Fruit fly (Drosophila melanogaster): Measurements from ENCODE around the gene Mhcl.

The Mhcl gene

DNA sequence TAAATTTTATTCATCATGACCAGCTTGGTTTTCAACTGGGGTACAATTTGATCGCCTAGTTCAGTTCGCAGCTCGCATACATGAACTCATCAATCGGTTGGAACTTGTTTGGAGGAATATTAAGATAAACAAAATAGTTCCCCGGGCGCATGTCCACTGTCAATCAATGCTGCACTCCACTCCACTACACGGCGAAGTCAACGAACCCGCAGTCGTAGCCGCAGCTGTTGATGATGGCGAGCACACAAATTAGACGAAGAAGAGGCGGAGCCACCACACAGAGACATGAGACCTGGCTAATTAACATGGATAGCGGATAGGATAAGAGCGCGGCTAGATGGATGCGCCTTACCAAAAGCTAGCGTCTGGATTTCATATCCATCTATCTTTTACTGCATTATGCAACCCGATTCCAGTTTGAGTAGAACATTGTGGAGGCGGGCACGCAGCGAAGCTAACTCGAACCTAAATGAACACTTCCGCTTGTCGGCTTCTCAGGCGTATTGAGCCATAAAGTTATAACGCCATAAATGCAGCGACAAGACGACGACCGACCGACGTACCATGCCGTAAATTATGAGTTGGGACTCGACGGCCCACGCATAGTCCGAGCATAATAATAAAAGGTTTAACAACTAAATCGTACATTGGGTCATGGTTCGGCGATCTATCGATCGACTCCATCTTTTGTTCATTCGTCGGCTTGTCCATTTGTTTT lies 6.5 kb downstream of the Mhcl start:
- TF ChIP-seq oc (tag; optimal IDR thresholded peaks at IDR 0.05) (peak; percentile 37), CG1529 (GFP tag; optimal IDR thresholded peaks at IDR 0.05) (peak; percentile 9), vvl (GFP tag; IDR thresholded peaks at IDR 0.05) (no peak; the same call in 1 of the 2 replicates), Hr78 (GFP tag; optimal IDR thresholded peaks at IDR 0.05) (peak in 1 of 2 experiments; percentile 75), gsb-n (tag; optimal IDR thresholded peaks at IDR 0.05) (peak; percentile 7), Mes4 (GFP tag; optimal IDR thresholded peaks at IDR 0.05) (no peak), kni (GFP tag; optimal IDR thresholded peaks at IDR 0.05) (peak; percentile 90), Trl (optimal IDR thresholded peaks at IDR 0.05) (no peak), Trl (GFP tag; optimal IDR thresholded peaks at IDR 0.05) (no peak), Eip74EF (GFP tag; optimal IDR thresholded peaks at IDR 0.05) (peak in 1 of 2 experiments; percentile 72), Pdp1 (GFP tag; optimal IDR thresholded peaks at IDR 0.05) (peak in 1 of 2 experiments; percentile 83), onecut (GFP tag; IDR thresholded peaks at IDR 0.05) (peak; percentile 49; the same call in 1 of the 2 replicates), ci (GFP tag; IDR thresholded peaks at IDR 0.05) (0 out of 3 replicates have a peak, but pooled peaks have one; percentile 14), CG5180 (GFP tag; optimal IDR thresholded peaks at IDR 0.05) (peak; percentile 68), Vsx1 (GFP tag; optimal IDR thresholded peaks at IDR 0.05) (peak; percentile 58), CG10431 (GFP tag; optimal IDR thresholded peaks at IDR 0.05) (peak; percentile 58), CG6254 (GFP tag; optimal IDR thresholded peaks at IDR 0.05) (peak; percentile 51), Awh (GFP tag; IDR thresholded peaks at IDR 0.05) (peak; percentile 63), CG3838 (GFP tag; optimal IDR thresholded peaks at IDR 0.05) (no peak)

DNA sequence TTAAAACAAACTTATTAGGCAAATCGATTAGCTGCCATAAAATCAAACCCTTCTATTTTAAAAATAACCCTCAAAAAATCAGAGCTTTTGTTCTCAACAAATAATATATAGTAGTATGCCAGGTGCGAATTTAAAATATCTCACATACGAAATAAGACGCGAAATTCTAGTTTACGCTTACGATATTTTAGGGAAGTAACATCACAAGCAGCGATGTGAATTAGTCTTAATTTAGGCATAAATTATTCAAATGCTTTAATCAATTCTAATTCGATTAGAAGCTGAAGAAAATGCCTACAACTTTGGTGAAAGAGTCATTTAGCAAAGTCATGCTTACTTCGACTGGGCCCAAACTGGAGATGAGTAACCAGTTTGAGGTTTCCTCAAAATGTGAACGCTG lies 15.0 kb downstream of the Mhcl start, which contains the start of gene sxe2:
Gene sxe2, plus strand, starts transcription at position 301 of the 400 bp plus-strand sequence.
- TF ChIP-seq tll (GFP tag; optimal IDR thresholded peaks at IDR 0.05), result no peak
- TF ChIP-seq pnt (GFP tag; optimal IDR thresholded peaks at IDR 0.05), result no peak
- no peak for TF ChIP-seq Sox102F (GFP tag; optimal IDR thresholded peaks at IDR 0.05)
- no peak for TF ChIP-seq danr (GFP tag; IDR thresholded peaks at IDR 0.05)
- no peak for TF ChIP-seq ac (GFP tag; optimal IDR thresholded peaks at IDR 0.05)
- TF ChIP-seq Sry-δ (GFP tag; optimal IDR thresholded peaks at IDR 0.05), result no peak
- no peak for TF ChIP-seq CG4617 (GFP tag; optimal IDR thresholded peaks at IDR 0.05; ENCODE audit: borderline replicate concordance)

DNA sequence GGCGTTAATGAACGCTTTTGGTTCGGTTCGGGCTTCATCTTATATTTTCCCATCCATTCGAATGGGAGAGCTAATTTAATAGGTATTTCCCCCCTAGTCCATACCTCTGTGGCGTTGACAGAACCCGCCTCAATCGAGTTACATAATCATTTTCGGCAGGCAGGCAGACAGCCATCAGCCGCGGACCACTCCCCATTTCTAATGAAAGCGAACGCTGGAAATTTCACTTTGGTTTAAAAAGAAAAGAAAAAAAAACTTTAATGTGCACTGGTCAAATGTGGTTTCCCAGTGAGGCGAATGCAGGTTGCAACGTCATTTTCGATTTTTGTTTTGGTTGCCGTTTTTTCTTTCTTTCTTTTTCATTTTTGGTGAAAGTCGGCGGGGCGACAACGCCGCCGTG lies 16.2 kb downstream of the Mhcl start:
- TF ChIP-seq Optix (GFP tag; IDR thresholded peaks at IDR 0.05) (no peak), CG12299 (tag; optimal IDR thresholded peaks at IDR 0.05) (no peak), gsb-n (tag; optimal IDR thresholded peaks at IDR 0.05) (peak; percentile 49), lola (GFP tag; optimal IDR thresholded peaks at IDR 0.05) (peak in 1 of 3 experiments; percentile 3), kni (GFP tag; optimal IDR thresholded peaks at IDR 0.05) (peak; percentile 85), CG4617 (GFP tag; optimal IDR thresholded peaks at IDR 0.05; ENCODE audit: borderline replicate concordance) (no peak), crol (GFP tag; IDR thresholded peaks at IDR 0.05) (peak; percentile 30; the same call in 1 of the 2 replicates), oc (tag; optimal IDR thresholded peaks at IDR 0.05) (peak; percentile 39), CG2202 (tag; optimal IDR thresholded peaks at IDR 0.05) (peak; percentile 21), p53 (GFP tag; optimal IDR thresholded peaks at IDR 0.05) (no peak), Vsx1 (GFP tag; optimal IDR thresholded peaks at IDR 0.05) (peak; percentile 50), ken (GFP tag; IDR thresholded peaks at IDR 0.05) (0 out of 3 replicates have a peak, but pooled peaks have one; percentile 21), Pdp1 (GFP tag; optimal IDR thresholded peaks at IDR 0.05) (peak in 1 of 2 experiments; percentile 93), bsh (GFP tag; optimal IDR thresholded peaks at IDR 0.05) (peak in 1 of 2 experiments; percentile 32), CG10431 (GFP tag; optimal IDR thresholded peaks at IDR 0.05) (peak; percentile 46), abd-A (tag; optimal IDR thresholded peaks at IDR 0.05) (peak; percentile 43), gcm (GFP tag; optimal IDR thresholded peaks at IDR 0.05) (peak; percentile 2), sd (tag; optimal IDR thresholded peaks at IDR 0.05) (peak; percentile 5), Nf-YC (tag; optimal IDR thresholded peaks at IDR 0.05) (no peak), Blimp-1 (GFP tag; optimal IDR thresholded peaks at IDR 0.05) (peak; percentile 100), CG33557 (GFP tag; optimal IDR thresholded peaks at IDR 0.05) (peak; percentile 72), Awh (GFP tag; IDR thresholded peaks at IDR 0.05) (peak; percentile 81), CG18262 (tag; optimal IDR thresholded peaks at IDR 0.05) (peak; percentile 22), CG15601 (tag; optimal IDR thresholded peaks at IDR 0.05) (peak; percentile 25), BtbVII (GFP tag; optimal IDR thresholded peaks at IDR 0.05) (no peak)
